Worm (Caenorhabditis elegans) whole organism, L3 larva: ENCODE data around the gene K05F1.9.
"Not testable (repeated sequence)": the region's sequence is repeated elsewhere in the genome, so short reads cannot be mapped to it uniquely, and the experiment has no call there.

Experiments
- R02D3.7 ChIP-seq: fragments of 150-350 bp; optimal IDR thresholded peaks from 2 replicates; lab custom pipeline; 2014; ENCODE audit warnings: missing biosample characterization, missing genetic modification characterization
- ZK546.5 ChIP-seq: sonication (generic microtip); optimal IDR thresholded peaks from 2 replicates; lab custom pipeline; 2017; ENCODE audit warnings: missing biosample characterization, missing genetic modification characterization
- aly-2 ChIP-seq: fragments of 150-350 bp; optimal IDR thresholded peaks from 2 replicates; lab custom pipeline; 2014; ENCODE audit warnings: missing biosample characterization, missing genetic modification characterization
- ama-1 ChIP-seq: fragments of 150-350 bp; optimal IDR thresholded peaks from 2 replicates; lab custom pipeline; 2018
- ceh-28 ChIP-seq: fragments of 150-350 bp; optimal IDR thresholded peaks from 2 replicates; lab custom pipeline; 2014; ENCODE audit warnings: missing biosample characterization, missing genetic modification reagents, missing genetic modification characterization
- ceh-9 ChIP-seq: sonication (generic microtip); optimal IDR thresholded peaks from 2 replicates; lab custom pipeline; 2018; ENCODE audit warnings: missing biosample characterization, missing genetic modification characterization
- egl-27 ChIP-seq: sonication (generic microtip); optimal IDR thresholded peaks from 4 replicates; lab custom pipeline; 2017; ENCODE audit warnings: missing biosample characterization, missing genetic modification reagents, missing genetic modification characterization
- elt-1 ChIP-seq: fragments of 150-350 bp; optimal IDR thresholded peaks from 2 replicates; lab custom pipeline; 2014; ENCODE audit warnings: missing biosample characterization, missing genetic modification characterization
- elt-2 ChIP-seq: sonication (generic microtip); optimal IDR thresholded peaks from 2 replicates; lab custom pipeline; 2016; ENCODE audit warnings: missing genetic modification reagents, mild to moderate bottlenecking, missing genetic modification characterization, missing compliant biosample characterization
- eor-1 ChIP-seq, 2 experiments: fragments of 150-350 bp; optimal IDR thresholded peaks; 2 replicates each; lab custom pipeline; 2014 to 2018; ENCODE audit warnings: missing biosample characterization in 2 of 2, missing genetic modification characterization in 2 of 2
- fkh-10 ChIP-seq: sonication (generic microtip); optimal IDR thresholded peaks from 2 replicates; lab custom pipeline; 2017; ENCODE audit warnings: missing biosample characterization, missing genetic modification reagents, missing genetic modification characterization
- jun-1 ChIP-seq: fragments of 150-350 bp; optimal IDR thresholded peaks from 2 replicates; lab custom pipeline; 2014; ENCODE audit warnings: missing biosample characterization, missing genetic modification reagents, missing genetic modification characterization
- lin-15B ChIP-seq: fragments of 150-350 bp; optimal IDR thresholded peaks from 2 replicates; lab custom pipeline; 2014; ENCODE audit warnings: missing biosample characterization, missing genetic modification characterization
- lin-39 ChIP-seq: fragments of 150-350 bp; optimal IDR thresholded peaks from 2 replicates; lab custom pipeline; 2018; ENCODE audit warnings: missing biosample characterization, missing genetic modification reagents, missing genetic modification characterization
- mdl-1 ChIP-seq: fragments of 150-350 bp; optimal IDR thresholded peaks from 2 replicates; lab custom pipeline; 2014; ENCODE audit warnings: missing biosample characterization, missing genetic modification characterization
- mml-1 ChIP-seq: fragments of 150-350 bp; sonication (generic microtip); optimal IDR thresholded peaks from 3 replicates; lab custom pipeline; 2014; ENCODE audit warnings: missing biosample characterization, missing genetic modification characterization
- nfya-1 ChIP-seq: sonication (generic microtip); optimal IDR thresholded peaks from 2 replicates; lab custom pipeline; 2017; ENCODE audit warnings: missing genetic modification characterization, mild to moderate bottlenecking, missing compliant biosample characterization, antibody characterized with exemption, moderate library complexity; ENCODE audit not compliant: insufficient read depth
- nhr-11 ChIP-seq: fragments of 150-350 bp; optimal IDR thresholded peaks from 2 replicates; lab custom pipeline; 2014; ENCODE audit warnings: missing biosample characterization, missing genetic modification characterization
- nhr-12 ChIP-seq: fragments of 150-350 bp; optimal IDR thresholded peaks from 2 replicates; lab custom pipeline; 2014; ENCODE audit warnings: missing biosample characterization, missing genetic modification characterization
- nhr-23 ChIP-seq: fragments of 150-350 bp; optimal IDR thresholded peaks from 2 replicates; lab custom pipeline; 2014; ENCODE audit warnings: missing biosample characterization, missing genetic modification reagents, missing genetic modification characterization
- nhr-237 ChIP-seq: fragments of 150-350 bp; optimal IDR thresholded peaks from 2 replicates; lab custom pipeline; 2014; ENCODE audit warnings: missing biosample characterization, missing genetic modification characterization
- nhr-28 ChIP-seq: fragments of 150-350 bp; optimal IDR thresholded peaks from 2 replicates; lab custom pipeline; 2014; ENCODE audit warnings: missing biosample characterization, missing genetic modification characterization
- nhr-67 ChIP-seq: fragments of 150-350 bp; optimal IDR thresholded peaks from 2 replicates; lab custom pipeline; 2014; ENCODE audit warnings: missing biosample characterization, missing genetic modification characterization
- nhr-76 ChIP-seq: fragments of 150-350 bp; sonication (generic microtip); optimal IDR thresholded peaks from 5 replicates; lab custom pipeline; 2014; ENCODE audit warnings: missing biosample characterization, missing genetic modification characterization
- pha-4 ChIP-seq: fragments of 150-350 bp; optimal IDR thresholded peaks from 2 replicates; lab custom pipeline; 2014; ENCODE audit warnings: missing biosample characterization, missing genetic modification reagents, missing genetic modification characterization
- pqm-1 ChIP-seq: fragments of 150-350 bp; optimal IDR thresholded peaks from 2 replicates; lab custom pipeline; 2017; ENCODE audit warnings: missing biosample characterization, missing genetic modification characterization, inconsistent platforms
- snpc-4 ChIP-seq: fragments of 150-350 bp; optimal IDR thresholded peaks from 2 replicates; lab custom pipeline; 2014; ENCODE audit warnings: missing biosample characterization, missing genetic modification characterization
- unc-62 ChIP-seq: fragments of 150-350 bp; sonication (generic microtip); optimal IDR thresholded peaks from 4 replicates; lab custom pipeline; 2014; ENCODE audit warnings: missing biosample characterization, missing genetic modification reagents, missing genetic modification characterization
- ztf-4 ChIP-seq: fragments of 150-350 bp; optimal IDR thresholded peaks from 2 replicates; lab custom pipeline; 2014; ENCODE audit warnings: missing biosample characterization, missing genetic modification characterization

Gene K05F1.9

ce11 chrII:5816346-5816745, 15.4 kb upstream of the K05F1.9 start, which contains the start of gene ZK1248.20:
Gene ZK1248.20, plus strand, starts transcription at chrII:5816646.
- TF ChIP-seq mml-1 (tag; lab: Kevin White, UChicago) (no peak), ztf-4 (tag; lab: Kevin White, UChicago) (no peak), unc-62 (no peak), elt-2 (tag; lab: Kevin White, UChicago) (no peak), nhr-23 (tag; lab: Kevin White, UChicago) (no peak), nhr-28 (tag; lab: Kevin White, UChicago) (no peak), jun-1 (tag; lab: Kevin White, UChicago) (no peak), nhr-76 (tag; lab: Kevin White, UChicago) (no peak), elt-1 (tag; lab: Kevin White, UChicago) (no peak), nhr-67 (tag; lab: Kevin White, UChicago) (no peak), ceh-9 (no peak)
- TF ChIP-seq, all 47 proteins: peak for 0

ce11 chrII:5815382-5815781, 14.4 kb upstream of the K05F1.9 start, which contains the start of gene wago-5:
Gene wago-5, minus strand, starts transcription at chrII:5815482.
- not testable (repeated sequence) for TF ChIP-seq pha-4 (tag; lab: Kevin White, UChicago); ZK546.5; ceh-9

- no peak for TF ChIP-seq mdl-1 (tag; lab: Kevin White, UChicago)
- TF ChIP-seq ceh-28 (tag; lab: Kevin White, UChicago) = no peak
- no peak for TF ChIP-seq ZK546.5
- TF ChIP-seq aly-2 (tag; lab: Kevin White, UChicago) = no peak
- TF ChIP-seq R02D3.7 (tag; lab: Kevin White, UChicago) = no peak
- TF ChIP-seq nhr-237 (tag; lab: Kevin White, UChicago) = no peak
- TF ChIP-seq lin-15B (tag; lab: Kevin White, UChicago) = no peak
- TF ChIP-seq nhr-12 (tag; lab: Kevin White, UChicago) = no peak
- no peak for TF ChIP-seq egl-27 (tag; lab: Kevin White, UChicago)
- no peak for TF ChIP-seq lin-39 (tag; lab: Kevin White, UChicago)
- TF ChIP-seq elt-2 (tag; lab: Kevin White, UChicago) = no peak
- TF ChIP-seq eor-1 (tag; optimal IDR thresholded peaks at IDR 0.05; lab: Kevin White, UChicago) = no peak
- TF ChIP-seq, all 47 proteins: peak for 0
These were observed 9.3 kb upstream of the K05F1.9 start, which contains the start of the genes msp-64 and ZK1248.5 for ce11 chrII:5810230-5810629. Gene msp-64, minus strand, starts transcription at chrII:5810330. Gene ZK1248.5, plus strand, starts transcription at chrII:5810514.

- TF ChIP-seq elt-2 (tag; lab: Kevin White, UChicago) (peak; percentile 97), elt-1 (tag; lab: Kevin White, UChicago) (no peak), ZK546.5 (no peak), nhr-11 (tag; lab: Kevin White, UChicago) (no peak), pqm-1 (tag; lab: Kevin White, UChicago) (peak; percentile 63), nhr-12 (tag; lab: Kevin White, UChicago) (no peak)
These were observed 5.6 kb upstream of the K05F1.9 start for ce11 chrII:5806563-5806962.

ce11 chrII:5805303-5805702, 4.3 kb upstream of the K05F1.9 start, which contains the start of gene K05F1.10:
Gene K05F1.10, minus strand, starts transcription at chrII:5805473.
- no peak for TF ChIP-seq ceh-9
- TF ChIP-seq nhr-12 (tag; lab: Kevin White, UChicago) = no peak
- peak; percentile 9 for TF ChIP-seq pha-4 (tag; lab: Kevin White, UChicago)
- no peak for TF ChIP-seq nhr-67 (tag; lab: Kevin White, UChicago)
- no peak for TF ChIP-seq snpc-4 (tag; lab: Kevin White, UChicago)
- TF ChIP-seq R02D3.7 (tag; lab: Kevin White, UChicago) = no peak
- peak; percentile 54 for TF ChIP-seq pqm-1 (tag; lab: Kevin White, UChicago)
- TF ChIP-seq nfya-1 = no peak
- no peak for TF ChIP-seq ceh-28 (tag; lab: Kevin White, UChicago)
- peak; percentile 9 for TF ChIP-seq ama-1 (lab: Kevin White, UChicago)
- no peak for TF ChIP-seq fkh-10 (GFP tag; lab: Kevin White, UChicago)
- TF ChIP-seq elt-2 (tag; lab: Kevin White, UChicago) = peak; percentile 86
- TF ChIP-seq nhr-76 (tag; lab: Kevin White, UChicago) = no peak
- TF ChIP-seq, all 47 proteins: peak for 4

- TF ChIP-seq pqm-1 (tag; lab: Kevin White, UChicago) (peak; percentile 25), elt-2 (tag; lab: Kevin White, UChicago) (peak; percentile 93), pha-4 (tag; lab: Kevin White, UChicago) (peak; percentile 8), mdl-1 (tag; lab: Kevin White, UChicago) (no peak)
These were observed 3.3 kb upstream of the K05F1.9 start for ce11 chrII:5804288-5804687.
